Worm (Caenorhabditis elegans): ENCODE data around the gene K08H2.10.
A peak's percentile ranks its signal among the peaks of the same experiment; 100 is the strongest.

Gene K08H2.10

DNA sequence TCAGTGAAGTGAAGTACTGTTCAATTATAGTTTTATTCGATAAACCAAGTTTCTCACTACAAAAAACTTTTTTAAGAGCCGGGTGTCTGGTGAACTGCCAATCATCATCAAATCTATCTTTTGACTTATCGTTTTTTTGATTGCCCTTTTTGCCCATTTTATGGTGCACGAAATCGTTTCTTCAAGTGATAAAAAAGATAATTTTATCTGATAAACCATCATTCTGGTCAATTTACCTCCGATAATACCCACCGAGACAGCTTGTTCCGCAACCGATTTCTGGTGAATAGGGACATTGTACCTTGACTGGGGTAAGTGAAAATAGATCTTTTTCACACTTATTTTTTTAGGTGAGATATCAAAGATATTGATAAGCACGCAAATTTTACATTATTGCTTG, at the start of gene K08H2.10:
Gene K08H2.10, plus strand, starts transcription at position 230 of the 400 bp plus-strand sequence.
- TF ChIP-seq elt-2 (tag; optimal IDR thresholded peaks at IDR 0.05) (peak; percentile 92), tbx-7 (tag; optimal IDR thresholded peaks at IDR 0.05) (no peak)

- TF ChIP-seq unc-42 (tag; optimal IDR thresholded peaks at IDR 0.05) (peak; percentile 2), nfya-1 (tag; optimal IDR thresholded peaks at IDR 0.05) (peak; percentile 22), hlh-13 (GFP tag; optimal IDR thresholded peaks at IDR 0.05) (no peak)
These were observed 48.6 kb upstream of the K08H2.10 start for ce11 chrX:13209026-13209425.

- TF ChIP-seq mec-3 (tag; optimal IDR thresholded peaks at IDR 0.05; ENCODE audit: borderline replicate concordance) (no peak), ceh-31 (tag; optimal IDR thresholded peaks at IDR 0.05) (peak; percentile 60), tbx-2 (tag; optimal IDR thresholded peaks at IDR 0.05) (peak; percentile 42), pat-9 (tag; optimal IDR thresholded peaks at IDR 0.05) (no peak), ceh-18 (tag; optimal IDR thresholded peaks at IDR 0.05) (peak; percentile 67), syd-9 (tag; optimal IDR thresholded peaks at IDR 0.05) (no peak), unc-42 (tag; optimal IDR thresholded peaks at IDR 0.05) (peak; percentile 78), ceh-14 (tag; optimal IDR thresholded peaks at IDR 0.05) (peak; percentile 27), pax-1 (tag; optimal IDR thresholded peaks at IDR 0.05) (no peak)
These were observed 47.1 kb upstream of the K08H2.10 start for ce11 chrX:13210478-13210877.

DNA sequence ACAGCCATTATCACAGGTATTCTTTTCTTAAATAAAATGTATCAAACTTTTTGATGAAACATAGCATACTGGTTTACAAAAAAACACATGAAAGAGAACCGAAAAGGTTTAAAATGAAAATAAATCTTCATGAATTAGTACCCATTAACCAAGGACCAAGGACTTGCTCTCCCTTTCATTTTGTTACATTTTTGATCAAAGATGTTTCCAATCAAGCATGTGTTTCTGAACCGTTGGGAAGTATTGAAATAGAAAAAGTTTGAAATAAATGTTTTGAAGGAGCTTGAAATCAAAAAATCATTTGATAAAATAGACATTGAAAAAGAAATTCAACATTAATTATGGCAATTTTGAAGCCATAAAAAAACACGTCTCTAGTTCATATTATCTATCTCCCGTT, 45.1 kb upstream of the K08H2.10 start:
- no peak for TF ChIP-seq eyg-1 (tag; optimal IDR thresholded peaks at IDR 0.05)
- TF ChIP-seq ama-1 (optimal IDR thresholded peaks at IDR 0.05) = no peak
- TF ChIP-seq lin-11 (tag; optimal IDR thresholded peaks at IDR 0.05) = no peak
- no peak for TF ChIP-seq ceh-18 (tag; optimal IDR thresholded peaks at IDR 0.05)

- TF ChIP-seq C38D4.7 (GFP tag; optimal IDR thresholded peaks at IDR 0.05) = no peak
- TF ChIP-seq nfya-1 (tag; optimal IDR thresholded peaks at IDR 0.05) = no peak
- no peak for TF ChIP-seq che-1 (tag; optimal IDR thresholded peaks at IDR 0.05)
- TF ChIP-seq ceh-6 (GFP tag; optimal IDR thresholded peaks at IDR 0.05) = no peak
- TF ChIP-seq elt-2 (tag; optimal IDR thresholded peaks at IDR 0.05) = no peak
- no peak for TF ChIP-seq hlh-6 (tag; optimal IDR thresholded peaks at IDR 0.05)
- TF ChIP-seq nhr-232 (tag; optimal IDR thresholded peaks at IDR 0.05) = no peak
- no peak for TF ChIP-seq pag-3 (tag; optimal IDR thresholded peaks at IDR 0.05; ENCODE audit: borderline replicate concordance)
- no peak for TF ChIP-seq lim-6 (tag; optimal IDR thresholded peaks at IDR 0.05)
- no peak for TF ChIP-seq odd-2 (tag; optimal IDR thresholded peaks at IDR 0.05)
- no peak for TF ChIP-seq hlh-15 (tag; optimal IDR thresholded peaks at IDR 0.05)
- TF ChIP-seq pha-4 (tag; optimal IDR thresholded peaks at IDR 0.05) = no peak
- TF ChIP-seq zip-5 (tag; optimal IDR thresholded peaks at IDR 0.05) = no peak
- no peak for TF ChIP-seq tbx-7 (tag; optimal IDR thresholded peaks at IDR 0.05)
- no peak for TF ChIP-seq mec-3 (tag; optimal IDR thresholded peaks at IDR 0.05; ENCODE audit: borderline replicate concordance)
- TF ChIP-seq fax-1 (tag; optimal IDR thresholded peaks at IDR 0.05) = no peak
- TF ChIP-seq dve-1 (tag; optimal IDR thresholded peaks at IDR 0.05) = no peak
These were observed 40.8 kb upstream of the K08H2.10 start, which contains the start of gene R12H7.4 for ce11 chrX:13216802-13217201. Gene R12H7.4 (plus strand): TSS chrX:13217102.

DNA sequence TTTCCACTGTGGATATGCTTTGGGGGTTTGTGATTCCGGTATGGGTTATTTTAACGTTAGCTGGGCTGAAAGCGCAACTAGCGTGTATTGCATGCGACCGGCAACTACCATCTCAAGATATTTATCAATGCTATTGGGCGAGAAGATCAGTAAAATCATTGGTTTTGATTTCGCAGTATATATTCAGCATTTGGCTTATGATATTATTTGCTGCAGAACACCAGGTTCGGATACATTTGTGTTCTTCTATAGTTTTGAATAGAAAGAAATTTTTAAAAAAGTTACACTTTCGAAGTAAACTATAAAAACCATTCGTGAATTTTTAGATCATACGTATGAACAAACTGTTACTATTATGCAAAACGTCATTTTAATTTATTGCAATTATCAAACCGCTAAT, 39.7 kb upstream of the K08H2.10 start:
- TF ChIP-seq nhr-11 (tag; optimal IDR thresholded peaks at IDR 0.05) (no peak), nhr-232 (tag; optimal IDR thresholded peaks at IDR 0.05) (no peak), K09A11.1 (tag; optimal IDR thresholded peaks at IDR 0.05; ENCODE audit: insufficient read depth) (no peak), elt-4 (tag; optimal IDR thresholded peaks at IDR 0.05) (no peak), gmeb-2 (tag; optimal IDR thresholded peaks at IDR 0.05) (no peak), ceh-24 (tag; optimal IDR thresholded peaks at IDR 0.05) (no peak), zip-5 (tag; optimal IDR thresholded peaks at IDR 0.05) (no peak), pat-9 (tag; optimal IDR thresholded peaks at IDR 0.05) (no peak), hlh-30 (tag; optimal IDR thresholded peaks at IDR 0.05; ENCODE audit: insufficient read depth) (no peak), nfya-1 (tag; optimal IDR thresholded peaks at IDR 0.05) (no peak), ceh-45 (GFP tag; IDR thresholded peaks at IDR 0.05) (no peak), ceh-14 (tag; optimal IDR thresholded peaks at IDR 0.05) (no peak), pqm-1 (tag; optimal IDR thresholded peaks at IDR 0.05) (no peak), pag-3 (tag; optimal IDR thresholded peaks at IDR 0.05; ENCODE audit: borderline replicate concordance) (no peak), pros-1 (tag; optimal IDR thresholded peaks at IDR 0.05) (no peak), fkh-6 (tag; optimal IDR thresholded peaks at IDR 0.05) (no peak), syd-9 (tag; optimal IDR thresholded peaks at IDR 0.05) (no peak), lim-6 (tag; optimal IDR thresholded peaks at IDR 0.05) (no peak), ceh-6 (GFP tag; optimal IDR thresholded peaks at IDR 0.05) (no peak), dmd-4 (tag; optimal IDR thresholded peaks at IDR 0.05; ENCODE audit: borderline replicate concordance) (no peak)
